Worm (Caenorhabditis elegans): ENCODE results near the gene nrx-1.

Gene nrx-1

DNA sequence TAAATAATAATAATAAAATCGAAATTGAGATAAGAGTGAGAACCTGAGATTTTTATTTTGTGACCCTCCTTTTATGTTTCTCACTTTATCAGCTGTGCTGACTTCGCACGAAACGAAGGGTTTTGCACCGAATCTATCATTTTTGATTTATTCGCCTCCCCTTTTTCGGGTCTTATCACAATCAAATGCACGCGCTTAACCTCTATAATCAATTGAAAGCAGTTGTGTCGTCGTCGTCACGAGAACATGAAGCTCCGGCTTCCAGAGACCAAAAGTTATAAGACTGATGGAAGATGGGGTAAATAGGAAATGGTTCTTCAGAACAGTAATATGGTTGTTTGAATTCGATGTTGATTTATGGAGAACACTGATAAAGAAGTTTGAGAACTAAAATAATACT is 23.7 kb upstream of the nrx-1 start, which contains the start of gene D1054.18 (continued):
- TF ChIP-seq nhr-48 (tag; optimal IDR thresholded peaks at IDR 0.05) (peak; percentile 30), dpl-1 (GFP tag; optimal IDR thresholded peaks at IDR 0.05) (no peak), ceh-28 (tag; optimal IDR thresholded peaks at IDR 0.05) (no peak), lin-38 (GFP tag; IDR thresholded peaks at IDR 0.05) (no peak), sdz-12 (GFP tag; optimal IDR thresholded peaks at IDR 0.05) (no peak), daf-8 (GFP tag; IDR thresholded peaks at IDR 0.05) (no peak), php-3 (GFP tag; IDR thresholded peaks at IDR 0.05) (peak; percentile 97), saeg-2 (GFP tag; IDR thresholded peaks at IDR 0.05) (peak; percentile 42; the same call in 1 of the 2 replicates), ztf-11 (tag; optimal IDR thresholded peaks at IDR 0.05) (no peak), lin-1 (GFP tag; IDR thresholded peaks at IDR 0.05) (peak; percentile 66; the same call in 1 of the 2 replicates), zag-1 (tag; optimal IDR thresholded peaks at IDR 0.05) (no peak), mes-2 (tag; optimal IDR thresholded peaks at IDR 0.05; ENCODE audit: poor library complexity, severe bottlenecking) (no peak), lin-39 (tag; optimal IDR thresholded peaks at IDR 0.05) (no peak), snpc-4 (tag; optimal IDR thresholded peaks at IDR 0.05) (no peak), ZK546.5 (tag; optimal IDR thresholded peaks at IDR 0.05) (no peak), mxl-3 (GFP tag; optimal IDR thresholded peaks at IDR 0.05) (no peak), unc-39 (tag; optimal IDR thresholded peaks at IDR 0.05) (no peak), ztf-7 (tag; optimal IDR thresholded peaks at IDR 0.05) (no peak), ZK337.2 (GFP tag; IDR thresholded peaks at IDR 0.05) (no peak), pqm-1 (tag; optimal IDR thresholded peaks at IDR 0.05) (peak; percentile 93), aha-1 (tag) (peak; percentile 36), zip-11 (GFP tag; IDR thresholded peaks at IDR 0.05) (no peak), nhr-111 (GFP tag; optimal IDR thresholded peaks at IDR 0.05) (no peak), nhr-28 (tag; optimal IDR thresholded peaks at IDR 0.05) (peak; percentile 84), lsy-2 (tag; optimal IDR thresholded peaks at IDR 0.05) (no peak), dve-1 (tag; optimal IDR thresholded peaks at IDR 0.05; ENCODE audit: insufficient read depth) (peak; percentile 67), daf-12 (tag; optimal IDR thresholded peaks at IDR 0.05) (no peak), R02D3.7 (tag; optimal IDR thresholded peaks at IDR 0.05) (no peak), zfp-2 (tag; optimal IDR thresholded peaks at IDR 0.05) (no peak), F26F4.8 (GFP tag; conservative IDR thresholded peaks at IDR 0.05) (no peak), ceh-62 (tag; optimal IDR thresholded peaks at IDR 0.05) (no peak), fkh-10 (GFP tag; optimal IDR thresholded peaks at IDR 0.05) (no peak), lin-13 (GFP tag; optimal IDR thresholded peaks at IDR 0.05) (no peak), Y75B8A.6 (GFP tag; IDR thresholded peaks at IDR 0.05) (no peak), nhr-41 (GFP tag; IDR thresholded peaks at IDR 0.05) (peak; percentile 85), hlh-30 (tag; optimal IDR thresholded peaks at IDR 0.05; ENCODE audit: insufficient read depth) (peak; percentile 55), vab-7 (GFP tag; IDR thresholded peaks at IDR 0.05) (no peak), dmd-6 (GFP tag; IDR thresholded peaks at IDR 0.05) (peak; percentile 95), dmd-9 (GFP tag; IDR thresholded peaks at IDR 0.05) (no peak), zfp-3 (GFP tag; conservative IDR thresholded peaks at IDR 0.05) (no peak), pha-4 (GFP tag; IDR thresholded peaks at IDR 0.05) (peak; percentile 27; the same call in 1 of the 2 replicates), pha-4 (tag; optimal IDR thresholded peaks at IDR 0.05) (no peak)

DNA sequence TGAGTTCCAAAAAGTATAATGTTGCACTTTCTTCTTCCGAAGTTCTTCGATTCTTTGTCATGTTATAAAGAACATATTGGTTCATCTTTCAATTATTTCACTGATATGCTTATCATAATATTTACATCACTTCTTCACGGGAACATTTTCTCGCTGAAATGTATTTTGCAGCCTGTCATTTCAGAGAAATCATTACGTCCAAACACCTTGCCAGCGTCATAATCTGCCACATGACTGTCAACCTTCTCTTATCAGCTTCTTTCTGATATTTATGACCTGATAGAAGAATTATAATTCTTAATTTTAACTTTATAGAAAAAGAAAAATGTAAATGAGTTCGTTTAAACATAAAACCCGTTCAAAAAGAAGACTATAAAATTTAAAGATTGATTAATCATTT is 22.8 kb upstream of the nrx-1 start:
- TF ChIP-seq aly-2 (tag; optimal IDR thresholded peaks at IDR 0.05) (no peak), Y75B8A.6 (GFP tag; IDR thresholded peaks at IDR 0.05) (no peak), lin-15B (tag; optimal IDR thresholded peaks at IDR 0.05) (no peak), spr-3 (GFP tag; optimal IDR thresholded peaks at IDR 0.05) (no peak), unc-39 (tag; optimal IDR thresholded peaks at IDR 0.05) (no peak), nhr-77 (tag; optimal IDR thresholded peaks at IDR 0.05) (peak; percentile 70), F26F4.8 (GFP tag; conservative IDR thresholded peaks at IDR 0.05) (no peak), daf-16 (GFP tag; optimal IDR thresholded peaks at IDR 0.05) (peak in 1 of 2 experiments; percentile 77), daf-16 (tag; optimal IDR thresholded peaks at IDR 0.05) (peak; percentile 93), ztf-11 (tag; optimal IDR thresholded peaks at IDR 0.05) (no peak), pha-4 (GFP tag; IDR thresholded peaks at IDR 0.05) (no peak), pha-4 (tag; optimal IDR thresholded peaks at IDR 0.05) (no peak), mxl-2 (GFP tag; conservative IDR thresholded peaks at IDR 0.05) (no peak), ZK546.5 (tag; optimal IDR thresholded peaks at IDR 0.05) (no peak), ztf-7 (tag; optimal IDR thresholded peaks at IDR 0.05) (no peak), ceh-62 (tag; optimal IDR thresholded peaks at IDR 0.05) (no peak), dve-1 (tag; optimal IDR thresholded peaks at IDR 0.05; ENCODE audit: insufficient read depth) (peak; percentile 96), lin-1 (GFP tag; IDR thresholded peaks at IDR 0.05) (peak; percentile 90), mdl-1 (tag; optimal IDR thresholded peaks at IDR 0.05) (peak in 1 of 2 experiments; percentile 49), saeg-2 (GFP tag; IDR thresholded peaks at IDR 0.05) (peak; percentile 80; the same call in 1 of the 2 replicates), dmd-9 (GFP tag; IDR thresholded peaks at IDR 0.05) (no peak), lin-29 (GFP tag; IDR thresholded peaks at IDR 0.05) (no peak), pqm-1 (tag; optimal IDR thresholded peaks at IDR 0.05) (peak; percentile 67)

All from whole organism, L4 larva.